Fruit fly (Drosophila melanogaster) whole organism, pupa: ENCODE data around the gene CG33639.

Source experiments
- CG10348 ChIP-seq: fragments of 200-800 bp; sonication (Bioruptor generic); IDR thresholded peaks from 2 replicates; pipeline ENCODE4 v1.3.6; 2022; ENCODE audit warnings: missing biosample characterization, missing genetic modification characterization
- CG12605 ChIP-seq: fragments of 200-800 bp; sonication (Bioruptor generic); IDR thresholded peaks from 2 replicates; pipeline ENCODE4 v1.3.6; 2022; ENCODE audit warnings: missing biosample characterization, missing genetic modification characterization
- CG13204 ChIP-seq: fragments of 200-800 bp; sonication (Bioruptor generic); optimal IDR thresholded peaks from 2 replicates; lab custom pipeline; 2018; ENCODE audit warnings: missing biosample characterization, mild to moderate bottlenecking, missing genetic modification characterization, moderate library complexity
- CG14655 ChIP-seq: fragments of 200-800 bp; sonication (Bioruptor generic); optimal IDR thresholded peaks from 3 replicates; lab custom pipeline; 2017; ENCODE audit warnings: mild to moderate bottlenecking, missing biosample characterization, missing genetic modification reagents, missing genetic modification characterization
- CG15710 ChIP-seq: fragments of 200-800 bp; sonication (Bioruptor generic); optimal IDR thresholded peaks from 2 replicates; lab custom pipeline; 2018; ENCODE audit warnings: missing biosample characterization, mild to moderate bottlenecking, missing genetic modification characterization, moderate library complexity
- CG17806 ChIP-seq: fragments of 200-800 bp; sonication (Bioruptor generic); optimal IDR thresholded peaks from 2 replicates; lab custom pipeline; 2018; ENCODE audit warnings: missing biosample characterization, mild to moderate bottlenecking, missing genetic modification characterization, moderate library complexity
- CG32121 ChIP-seq: fragments of 200-800 bp; sonication (Bioruptor generic); IDR thresholded peaks from 2 replicates; pipeline ENCODE4 v1.3.6; 2022; ENCODE audit warnings: missing biosample characterization, missing genetic modification characterization
- CG34367 ChIP-seq: fragments of 200-800 bp; sonication (Bioruptor generic); optimal IDR thresholded peaks from 2 replicates; lab custom pipeline; 2018; ENCODE audit warnings: missing biosample characterization, mild to moderate bottlenecking, missing genetic modification characterization
- CG4496 ChIP-seq: fragments of 200-800 bp; sonication (Bioruptor generic); IDR thresholded peaks from 3 replicates; pipeline ENCODE4 v1.3.6; 2022; ENCODE audit warnings: missing biosample characterization, missing genetic modification characterization
- CG8159 ChIP-seq: fragments of 200-800 bp; sonication (Bioruptor generic); optimal IDR thresholded peaks from 3 replicates; lab custom pipeline; 2018; ENCODE audit warnings: missing biosample characterization, mild to moderate bottlenecking, missing genetic modification characterization, moderate library complexity
- CG8301 ChIP-seq: fragments of 200-800 bp; sonication (Bioruptor generic); optimal IDR thresholded peaks from 2 replicates; lab custom pipeline; 2018; ENCODE audit warnings: missing biosample characterization, mild to moderate bottlenecking, missing genetic modification characterization
- CG9948 ChIP-seq: fragments of 200-800 bp; sonication (Bioruptor generic); optimal IDR thresholded peaks from 2 replicates; lab custom pipeline; 2018; ENCODE audit warnings: missing biosample characterization, mild to moderate bottlenecking, missing genetic modification characterization, moderate library complexity
- D1 ChIP-seq: fragments of 200-800 bp; sonication (Bioruptor generic); optimal IDR thresholded peaks from 2 replicates; lab custom pipeline; 2018; ENCODE audit warnings: missing biosample characterization, mild to moderate bottlenecking, missing genetic modification characterization, moderate library complexity
- EcR ChIP-seq: fragments of 200-800 bp; sonication (Bioruptor generic); optimal IDR thresholded peaks from 3 replicates; lab custom pipeline; 2019; ENCODE audit warnings: missing biosample characterization, missing genetic modification characterization, mild to moderate bottlenecking, moderate library complexity, missing genetic modification reagents
- Ets98B ChIP-seq: fragments of 200-800 bp; sonication (Bioruptor generic); IDR thresholded peaks from 2 replicates; pipeline ENCODE4 v1.3.6; 2022; ENCODE audit warnings: missing biosample characterization, missing genetic modification characterization
- Pif1A ChIP-seq: fragments of 200-800 bp; sonication (Bioruptor generic); optimal IDR thresholded peaks from 3 replicates; lab custom pipeline; 2016; ENCODE audit warnings: missing biosample characterization, missing genetic modification characterization
- Pif1B ChIP-seq: fragments of 200-800 bp; sonication (Bioruptor generic); optimal IDR thresholded peaks from 3 replicates; lab custom pipeline; 2016; ENCODE audit warnings: missing biosample characterization, missing genetic modification characterization
- Snoo ChIP-seq: fragments of 200-800 bp; sonication (Bioruptor generic); optimal IDR thresholded peaks from 3 replicates; lab custom pipeline; 2017; ENCODE audit warnings: missing biosample characterization, mild to moderate bottlenecking, missing genetic modification characterization, inconsistent platforms
- fd96Ca ChIP-seq: fragments of 200-800 bp; sonication (Bioruptor generic); IDR thresholded peaks from 3 replicates; pipeline ENCODE4 v1.3.6; 2022; ENCODE audit warnings: missing biosample characterization, missing genetic modification characterization
- gl ChIP-seq: fragments of 200-800 bp; sonication (Bioruptor generic); optimal IDR thresholded peaks from 2 replicates; lab custom pipeline; 2018; ENCODE audit warnings: missing biosample characterization, mild to moderate bottlenecking, missing genetic modification characterization
- rn ChIP-seq: fragments of 200-800 bp; sonication (Bioruptor generic); IDR thresholded peaks from 2 replicates; pipeline ENCODE4 v1.3.6; 2022; ENCODE audit warnings: missing biosample characterization, missing genetic modification characterization

CG33639 gene

DNA sequence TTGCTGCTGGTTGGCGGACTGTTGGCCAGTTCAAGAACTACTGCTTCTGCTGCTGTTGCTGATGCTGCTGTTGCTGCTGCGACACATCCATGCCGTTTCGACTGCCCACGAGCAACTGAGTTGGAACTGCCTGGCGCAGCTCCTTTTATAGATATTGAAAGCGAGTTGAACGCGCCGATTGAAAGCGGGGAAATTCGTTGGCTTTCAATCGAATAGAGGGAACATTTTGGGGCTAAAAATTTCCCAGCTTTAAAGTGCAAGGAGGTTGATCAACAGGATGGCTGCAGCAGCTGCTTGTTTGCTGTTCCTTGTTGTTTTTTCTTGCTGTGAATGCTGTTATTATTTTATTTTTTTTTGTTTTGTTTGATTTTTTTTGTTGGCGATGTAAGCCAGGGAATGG, at the start of gene CG33639:
Gene CG33639, minus strand, starts transcription at position 101 of the 400 bp plus-strand sequence.
- TF ChIP-seq CG12605 (no peak), Snoo (tag; lab: Kevin White, UChicago) (no peak), CG34367 (tag; lab: Kevin White, UChicago) (no peak), rn (GFP tag; lab: Robert Waterston, UW) (no peak), CG32121 (GFP tag; lab: Robert Waterston, UW) (no peak), gl (no peak), CG8159 (tag; lab: Kevin White, UChicago) (no peak), EcR (no peak), Pif1B (GFP tag; lab: Kevin White, UChicago) (no peak), fd96Ca (no peak), Ets98B (GFP tag; lab: Robert Waterston, UW) (no peak)

DNA sequence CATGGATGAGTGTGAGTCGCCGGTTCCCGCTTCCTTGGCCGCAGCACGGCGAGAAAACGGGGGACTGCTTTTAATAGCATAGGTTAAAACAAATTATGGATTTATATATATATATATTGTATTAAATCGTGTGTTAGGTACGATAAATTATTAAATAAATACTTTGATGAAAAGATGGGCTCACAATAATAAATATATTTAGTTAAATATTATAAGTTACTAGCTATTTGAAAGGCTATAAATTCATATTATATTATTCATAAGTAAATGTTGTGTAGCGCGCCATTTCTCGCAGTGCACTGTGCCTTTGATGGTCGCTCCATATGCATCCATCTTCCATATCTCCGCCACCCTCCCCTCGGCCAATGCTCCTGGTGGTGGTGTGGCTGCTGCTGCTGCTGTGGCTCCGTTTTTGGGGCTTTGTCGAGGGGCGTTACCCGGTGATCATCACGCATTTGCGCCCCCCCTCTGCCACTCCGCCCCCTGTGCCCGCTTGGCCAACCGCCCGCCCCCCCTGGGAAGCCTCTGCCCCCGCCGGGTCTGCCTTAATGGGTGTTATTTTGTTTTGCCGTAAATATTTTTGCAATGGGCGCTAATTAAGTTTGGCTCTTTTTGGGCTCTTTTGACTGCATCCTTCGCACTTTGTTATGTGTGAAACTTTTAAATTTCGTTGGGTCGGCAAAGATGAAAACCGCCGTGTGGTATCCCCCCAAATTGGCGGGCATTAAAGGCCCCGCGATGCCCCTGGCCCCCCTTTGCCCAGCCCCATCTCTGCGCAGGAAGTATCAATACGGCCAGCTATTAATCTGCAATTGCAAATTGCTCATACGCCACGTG, 47.5 kb upstream of the CG33639 start:
- peak; percentile 67 for TF ChIP-seq Snoo (tag; lab: Kevin White, UChicago)
- TF ChIP-seq CG12605: no peak
- TF ChIP-seq CG14655 (GFP tag; lab: Kevin White, UChicago): peak; percentile 68
- no peak for TF ChIP-seq CG13204
- TF ChIP-seq Ets98B (GFP tag; lab: Robert Waterston, UW): no peak
- no peak for TF ChIP-seq rn (GFP tag; lab: Robert Waterston, UW)
- peak; percentile 20 for TF ChIP-seq CG8301 (tag; lab: Kevin White, UChicago)
- TF ChIP-seq Pif1B (GFP tag; lab: Kevin White, UChicago): no peak
- TF ChIP-seq CG34367 (tag; lab: Kevin White, UChicago): peak; percentile 42
- TF ChIP-seq D1 (tag; lab: Kevin White, UChicago): no peak
- peak; percentile 56 for TF ChIP-seq CG17806
- no peak for TF ChIP-seq EcR
- TF ChIP-seq CG15710 (tag; lab: Kevin White, UChicago): peak; percentile 72
- peak; percentile 74 for TF ChIP-seq CG8159 (tag; lab: Kevin White, UChicago)
- peak; percentile 63 for TF ChIP-seq CG9948 (tag; lab: Kevin White, UChicago)
- TF ChIP-seq Pif1A (GFP tag; lab: Kevin White, UChicago): no peak
- no peak for TF ChIP-seq fd96Ca
- no peak for TF ChIP-seq CG32121 (GFP tag; lab: Robert Waterston, UW)
- no peak for TF ChIP-seq CG4496 (GFP tag; lab: Robert Waterston, UW)
- TF ChIP-seq CG10348 (GFP tag; lab: Robert Waterston, UW): no peak
- no peak for TF ChIP-seq gl

DNA sequence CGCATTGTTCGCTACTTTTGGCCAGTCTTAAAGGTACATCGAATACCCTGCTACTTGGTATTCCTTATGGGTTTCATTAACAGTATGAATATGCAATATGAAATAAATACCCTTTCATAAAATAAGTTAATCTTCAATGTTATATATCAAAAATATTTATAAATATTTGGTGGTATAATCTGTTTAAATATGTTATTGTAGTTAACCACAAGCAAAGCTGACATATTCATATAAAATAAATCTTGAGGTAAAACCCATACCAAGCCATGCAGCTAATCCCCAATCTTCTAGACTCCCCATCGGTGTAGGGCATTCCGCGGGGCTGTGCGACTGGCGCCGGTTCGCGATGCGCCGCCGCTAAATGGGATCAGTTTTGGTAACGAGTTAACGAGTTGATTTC, 46.5 kb upstream of the CG33639 start:
- TF ChIP-seq CG34367 (tag; lab: Kevin White, UChicago) (peak; percentile 50), Snoo (tag; lab: Kevin White, UChicago) (peak; percentile 65), CG14655 (GFP tag; lab: Kevin White, UChicago) (peak; percentile 75), CG32121 (GFP tag; lab: Robert Waterston, UW) (no peak), CG9948 (tag; lab: Kevin White, UChicago) (peak; percentile 60), CG17806 (peak; percentile 45), Pif1A (GFP tag; lab: Kevin White, UChicago) (peak; percentile 30), Ets98B (GFP tag; lab: Robert Waterston, UW) (no peak), Pif1B (GFP tag; lab: Kevin White, UChicago) (peak; percentile 36), CG15710 (tag; lab: Kevin White, UChicago) (peak; percentile 73), CG13204 (no peak), CG8159 (tag; lab: Kevin White, UChicago) (peak; percentile 78), CG8301 (tag; lab: Kevin White, UChicago) (peak; percentile 58), CG12605 (no peak), rn (GFP tag; lab: Robert Waterston, UW) (no peak)

DNA sequence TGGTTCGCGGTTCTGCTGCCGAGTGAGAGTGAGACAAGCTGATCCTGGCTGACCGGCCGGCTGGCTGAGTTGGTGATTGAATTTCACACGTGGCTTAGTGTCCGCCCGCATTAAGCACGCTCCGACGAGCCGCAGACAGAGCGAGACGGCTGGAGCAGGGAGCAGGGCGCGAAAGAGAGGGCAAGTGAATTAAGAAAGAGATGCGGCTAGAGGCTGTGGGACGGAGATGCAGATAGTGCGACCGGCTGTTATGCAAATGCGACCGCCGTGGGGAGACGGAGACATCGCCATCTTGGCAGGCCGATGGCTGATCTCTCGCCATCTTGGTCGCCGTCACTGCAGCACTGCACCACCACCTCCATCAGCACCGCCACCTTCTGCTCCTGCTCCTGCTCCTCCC, 41.0 kb upstream of the CG33639 start:
- TF ChIP-seq Snoo (tag; lab: Kevin White, UChicago): no peak
- TF ChIP-seq CG13204: peak; percentile 17

DNA sequence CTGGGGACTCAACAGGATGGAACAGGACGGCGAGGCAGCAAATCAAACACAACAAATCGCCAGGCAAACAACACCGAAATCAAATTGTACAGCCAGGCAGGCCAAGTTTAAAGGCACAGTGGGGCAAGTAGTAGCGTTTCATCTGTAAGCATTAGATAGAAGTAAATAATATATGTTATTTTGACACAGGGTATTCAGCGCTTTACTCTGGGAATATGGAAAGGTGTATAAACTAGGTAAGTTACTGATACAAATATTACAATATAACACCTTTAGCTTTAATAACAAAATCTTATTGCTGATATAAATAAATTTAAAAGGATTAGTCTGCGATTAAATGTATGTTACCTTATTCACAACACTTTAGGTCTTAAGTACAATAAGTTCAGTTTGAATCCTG, 37.5 kb upstream of the CG33639 start:
- TF ChIP-seq Ets98B (GFP tag; lab: Robert Waterston, UW) (no peak), EcR (no peak), CG8159 (tag; lab: Kevin White, UChicago) (no peak), CG4496 (GFP tag; lab: Robert Waterston, UW) (no peak), CG9948 (tag; lab: Kevin White, UChicago) (no peak), CG34367 (tag; lab: Kevin White, UChicago) (no peak), CG14655 (GFP tag; lab: Kevin White, UChicago) (no peak), Snoo (tag; lab: Kevin White, UChicago) (no peak), rn (GFP tag; lab: Robert Waterston, UW) (no peak), Pif1B (GFP tag; lab: Kevin White, UChicago) (no peak), CG12605 (no peak), CG15710 (tag; lab: Kevin White, UChicago) (no peak), CG10348 (GFP tag; lab: Robert Waterston, UW) (no peak), CG13204 (no peak), fd96Ca (no peak), CG32121 (GFP tag; lab: Robert Waterston, UW) (no peak), gl (no peak), D1 (tag; lab: Kevin White, UChicago) (no peak), Pif1A (GFP tag; lab: Kevin White, UChicago) (no peak)
